Worm (Caenorhabditis elegans) whole organism, L1 larva: ENCODE measurements around the gene nac-3.

Source experiments
- C16A3.4 ChIP-seq: fragments of 150-350 bp; optimal IDR thresholded peaks from 2 replicates; lab custom pipeline; 2014; ENCODE audit warnings: missing biosample characterization, missing genetic modification characterization
- aha-1 ChIP-seq: fragments of 150-350 bp; optimal IDR thresholded peaks from 2 replicates; lab custom pipeline; 2014; ENCODE audit warnings: missing biosample characterization, missing genetic modification characterization
- ama-1 ChIP-seq: fragments of 150-350 bp; optimal IDR thresholded peaks from 2 replicates; lab custom pipeline; 2014
- blmp-1 ChIP-seq: fragments of 150-350 bp; optimal IDR thresholded peaks from 2 replicates; lab custom pipeline; 2014; ENCODE audit warnings: missing biosample characterization, missing genetic modification characterization
- ceh-90 ChIP-seq: sonication (generic microtip); optimal IDR thresholded peaks from 2 replicates; lab custom pipeline; 2016; ENCODE audit warnings: missing genetic modification characterization, missing compliant biosample characterization
- ces-1 ChIP-seq: fragments of 150-350 bp; optimal IDR thresholded peaks from 2 replicates; lab custom pipeline; 2014; ENCODE audit warnings: missing biosample characterization, missing genetic modification reagents, missing genetic modification characterization
- dsc-1 ChIP-seq: sonication (generic microtip); optimal IDR thresholded peaks from 2 replicates; lab custom pipeline; 2016; ENCODE audit warnings: mild to moderate bottlenecking, missing genetic modification characterization, missing compliant biosample characterization
- efl-1 ChIP-seq, 4 experiments: fragments of 150-350 bp; optimal IDR thresholded peaks in 3 of 4; peaks in 1 of 4; 1 replicate in 1 of 4; 2 replicates in 3 of 4; lab custom pipeline; 2014; ENCODE audit warnings: missing biosample characterization in 2 of 4, missing genetic modification characterization in 2 of 4, missing genetic modification reagents in 2 of 4
- efl-3 ChIP-seq: fragments of 200-800 bp; sonication (Bioruptor generic); optimal IDR thresholded peaks from 2 replicates; lab custom pipeline; 2018; ENCODE audit warnings: mild to moderate bottlenecking, missing genetic modification characterization, missing compliant biosample characterization
- egl-27 ChIP-seq, 2 experiments: fragments of 150-350 bp in 1 of 2; sonication (generic microtip); optimal IDR thresholded peaks; 3 replicates each; lab custom pipeline; 2017 to 2018; ENCODE audit warnings: missing biosample characterization in 2 of 2, missing genetic modification characterization in 2 of 2, missing genetic modification reagents in 2 of 2
- elt-2 ChIP-seq: sonication (generic microtip); optimal IDR thresholded peaks from 2 replicates; lab custom pipeline; 2016; ENCODE audit warnings: missing genetic modification characterization, mild to moderate bottlenecking, inconsistent platforms, missing compliant biosample characterization, missing genetic modification reagents
- fkh-8 ChIP-seq: sonication (generic microtip); optimal IDR thresholded peaks from 2 replicates; lab custom pipeline; 2016; ENCODE audit warnings: mild to moderate bottlenecking, missing genetic modification characterization, missing compliant biosample characterization
- fos-1 ChIP-seq: fragments of 150-350 bp; optimal IDR thresholded peaks from 2 replicates; lab custom pipeline; 2014; ENCODE audit warnings: missing biosample characterization, missing genetic modification characterization
- grh-1 ChIP-seq: fragments of 200-800 bp; sonication (Bioruptor generic); IDR thresholded peaks from 2 replicates; pipeline ENCODE4 v1.3.6; 2022; ENCODE audit warnings: missing genetic modification reagents, missing genetic modification characterization, missing compliant biosample characterization
- hlh-17 ChIP-seq: fragments of 200-800 bp; sonication (Bioruptor generic); optimal IDR thresholded peaks from 2 replicates; lab custom pipeline; 2018; ENCODE audit warnings: missing genetic modification characterization, mild to moderate bottlenecking, missing compliant biosample characterization, moderate library complexity, borderline replicate concordance
- irx-1 ChIP-seq: sonication (generic microtip); optimal IDR thresholded peaks from 2 replicates; lab custom pipeline; 2016; ENCODE audit warnings: missing genetic modification characterization, missing compliant biosample characterization
- lin-14 ChIP-seq: fragments of 200-800 bp; sonication (Bioruptor generic); optimal IDR thresholded peaks from 2 replicates; lab custom pipeline; 2018; ENCODE audit warnings: mild to moderate bottlenecking, missing genetic modification characterization, moderate library complexity, missing compliant biosample characterization
- lin-35 ChIP-seq, 2 experiments: fragments of 150-350 bp; optimal IDR thresholded peaks; 2 replicates each; lab custom pipeline; 2014; ENCODE audit warnings: missing biosample characterization in 2 of 2, missing genetic modification characterization in 2 of 2, missing genetic modification reagents in 2 of 2
- lir-3 ChIP-seq: sonication (generic microtip); optimal IDR thresholded peaks from 2 replicates; lab custom pipeline; 2016; ENCODE audit warnings: mild to moderate bottlenecking, missing genetic modification characterization, moderate library complexity, missing compliant biosample characterization; ENCODE audit not compliant: poor library complexity
- lsy-2 ChIP-seq, 2 experiments: fragments of 150-350 bp; optimal IDR thresholded peaks; 2 replicates each; lab custom pipeline; 2014; ENCODE audit warnings: missing biosample characterization in 2 of 2, missing genetic modification characterization in 2 of 2
- mab-9 ChIP-seq: fragments of 200-800 bp; sonication (Bioruptor generic); IDR thresholded peaks from 2 replicates; pipeline ENCODE4 v1.3.6; 2022; ENCODE audit warnings: missing genetic modification reagents, missing genetic modification characterization, missing compliant biosample characterization
- mef-2 ChIP-seq: fragments of 150-350 bp; optimal IDR thresholded peaks from 2 replicates; lab custom pipeline; 2014; ENCODE audit warnings: missing biosample characterization, missing genetic modification characterization
- nhr-19 ChIP-seq: fragments of 200-800 bp; sonication (Bioruptor generic); conservative IDR thresholded peaks from 2 replicates; pipeline ENCODE4 v1.3.6; 2022; ENCODE audit warnings: missing genetic modification characterization, missing compliant biosample characterization
- nhr-20 ChIP-seq: sonication (generic microtip); optimal IDR thresholded peaks from 2 replicates; lab custom pipeline; 2016; ENCODE audit warnings: mild to moderate bottlenecking, missing genetic modification characterization, missing compliant biosample characterization
- nhr-47 ChIP-seq: sonication (generic microtip); optimal IDR thresholded peaks from 2 replicates; lab custom pipeline; 2016; ENCODE audit warnings: mild to moderate bottlenecking, missing genetic modification characterization, moderate library complexity, missing compliant biosample characterization
- nhr-71 ChIP-seq: sonication (generic microtip); optimal IDR thresholded peaks from 2 replicates; lab custom pipeline; 2016; ENCODE audit warnings: mild to moderate bottlenecking, missing genetic modification characterization, moderate library complexity, missing compliant biosample characterization
- nhr-84 ChIP-seq: sonication (generic microtip); optimal IDR thresholded peaks from 2 replicates; lab custom pipeline; 2017; ENCODE audit warnings: missing biosample characterization, missing genetic modification characterization
- pax-3 ChIP-seq: fragments of 200-800 bp; sonication (Bioruptor generic); optimal IDR thresholded peaks from 2 replicates; lab custom pipeline; 2018; ENCODE audit warnings: mild to moderate bottlenecking, missing genetic modification characterization, moderate library complexity, missing compliant biosample characterization
- pqm-1 ChIP-seq: sonication (generic microtip); optimal IDR thresholded peaks from 3 replicates; lab custom pipeline; 2017; ENCODE audit warnings: missing biosample characterization, missing genetic modification characterization
- skn-1 ChIP-seq: fragments of 150-350 bp; optimal IDR thresholded peaks from 2 replicates; lab custom pipeline; 2014; ENCODE audit warnings: missing biosample characterization, missing genetic modification characterization
- snu-23 ChIP-seq: sonication (generic microtip); optimal IDR thresholded peaks from 2 replicates; lab custom pipeline; 2016; ENCODE audit warnings: missing genetic modification characterization, missing compliant biosample characterization
- sox-4 ChIP-seq: sonication (generic microtip); optimal IDR thresholded peaks from 2 replicates; lab custom pipeline; 2016; ENCODE audit warnings: missing genetic modification characterization, missing compliant biosample characterization
- sup-37 ChIP-seq: fragments of 200-800 bp; sonication (Bioruptor generic); optimal IDR thresholded peaks from 2 replicates; lab custom pipeline; 2018; ENCODE audit warnings: mild to moderate bottlenecking, missing genetic modification characterization, missing compliant biosample characterization
- swsn-7 ChIP-seq: sonication (generic microtip); optimal IDR thresholded peaks from 2 replicates; lab custom pipeline; 2016; ENCODE audit warnings: missing genetic modification characterization, missing compliant biosample characterization
- tbx-2 ChIP-seq: sonication (generic microtip); optimal IDR thresholded peaks from 2 replicates; lab custom pipeline; 2016; ENCODE audit warnings: missing genetic modification characterization, missing compliant biosample characterization
- unc-130 ChIP-seq: fragments of 150-350 bp; optimal IDR thresholded peaks from 2 replicates; lab custom pipeline; 2017; ENCODE audit warnings: missing biosample characterization, missing genetic modification characterization, inconsistent platforms
- unc-86 ChIP-seq: sonication (generic microtip); optimal IDR thresholded peaks from 2 replicates; lab custom pipeline; 2016; ENCODE audit warnings: missing genetic modification characterization, missing compliant biosample characterization
- unc-98 ChIP-seq: fragments of 200-800 bp; sonication (Bioruptor generic); IDR thresholded peaks from 2 replicates; pipeline ENCODE4 v1.3.6; 2022; ENCODE audit warnings: missing genetic modification characterization, missing compliant biosample characterization
- vab-15 ChIP-seq: sonication (generic microtip); optimal IDR thresholded peaks from 2 replicates; lab custom pipeline; 2017; ENCODE audit warnings: missing genotype, mild to moderate bottlenecking, missing genetic modification characterization, missing compliant biosample characterization
- xbp-1 ChIP-seq: sonication (generic microtip); optimal IDR thresholded peaks from 2 replicates; lab custom pipeline; 2016; ENCODE audit warnings: missing genetic modification characterization, missing compliant biosample characterization
- zag-1 ChIP-seq: fragments of 150-350 bp; optimal IDR thresholded peaks from 2 replicates; lab custom pipeline; 2014; ENCODE audit warnings: missing biosample characterization, missing genetic modification characterization
- ztf-4 ChIP-seq: fragments of 150-350 bp; optimal IDR thresholded peaks from 2 replicates; lab custom pipeline; 2014; ENCODE audit warnings: missing biosample characterization, missing genetic modification characterization

Gene nac-3

DNA sequence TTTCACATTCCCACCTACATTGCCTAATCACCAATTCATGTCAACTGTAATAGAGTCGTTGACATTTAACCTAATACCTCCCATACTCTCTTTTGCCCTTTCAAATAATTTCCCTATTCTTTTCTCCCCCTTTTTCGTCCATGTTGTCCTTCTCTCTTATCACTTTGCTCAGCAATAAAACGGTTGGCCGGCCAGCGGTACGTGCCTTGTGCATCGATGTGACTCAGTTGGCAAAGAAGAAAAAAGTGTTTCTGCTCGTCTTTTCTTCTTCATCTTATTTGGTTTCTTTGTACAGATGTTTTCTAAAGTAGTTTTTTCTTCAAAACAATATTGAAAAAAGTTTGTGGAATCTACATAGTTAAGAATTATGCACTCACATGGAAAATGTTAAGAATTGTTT is 18.1 kb upstream of the nac-3 start:
- TF ChIP-seq pqm-1 (tag; lab: Kevin White, UChicago) (peak; percentile 13), unc-86 (tag; lab: Kevin White, UChicago) (no peak)

DNA sequence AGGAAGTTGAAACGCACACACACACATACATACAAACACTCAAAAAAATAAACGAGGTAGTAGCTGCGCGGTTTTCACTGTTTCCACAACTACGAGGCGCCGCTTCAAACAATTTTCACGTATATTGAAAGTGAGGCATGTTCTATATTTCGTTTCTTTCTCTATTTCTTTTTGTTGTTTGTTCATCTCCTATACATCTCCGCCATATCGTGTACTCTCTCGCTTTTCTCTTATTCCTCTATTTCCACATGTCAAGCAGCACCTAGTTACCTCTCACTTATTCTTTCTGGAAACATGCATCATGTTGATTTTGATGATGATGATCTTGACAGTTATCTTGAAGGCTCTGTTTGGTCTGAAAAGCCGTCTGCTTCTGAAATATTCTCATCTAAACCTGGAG is 15.8 kb upstream of the nac-3 start, which contains the start of gene ZK1128.7:
TSS of gene ZK1128.7 (plus strand) at position 229 of the 400 bp plus-strand sequence.
- no peak for TF ChIP-seq sox-4
- TF ChIP-seq blmp-1 (tag; lab: Kevin White, UChicago): peak; percentile 81
- peak in 1 of 2 experiments; percentile 16 for TF ChIP-seq lsy-2 (tag; optimal IDR thresholded peaks at IDR 0.05; lab: Kevin White, UChicago)
- TF ChIP-seq ztf-4: no peak
- TF ChIP-seq nhr-84 (tag; lab: Kevin White, UChicago): no peak
- peak; percentile 10 for TF ChIP-seq irx-1 (tag; lab: Kevin White, UChicago)
- TF ChIP-seq hlh-17 (GFP tag; lab: Kevin White, UChicago): no peak
- peak; percentile 5 for TF ChIP-seq fkh-8 (tag; lab: Kevin White, UChicago)
- peak in 1 of 2 experiments; percentile 7 for TF ChIP-seq lin-35 (GFP tag; optimal IDR thresholded peaks at IDR 0.05; lab: Kevin White, UChicago)
- peak in 1 of 2 experiments; percentile 19 for TF ChIP-seq efl-1 (optimal IDR thresholded peaks at IDR 0.05; lab: Kevin White, UChicago)
- peak in 1 of 2 experiments; percentile 48 for TF ChIP-seq efl-1 (GFP tag; optimal IDR thresholded peaks at IDR 0.05 in 1 of 2; lab: Kevin White, UChicago)
- TF ChIP-seq lin-14 (GFP tag; lab: Kevin White, UChicago): peak; percentile 32
- no peak for TF ChIP-seq zag-1 (tag; lab: Kevin White, UChicago)

DNA sequence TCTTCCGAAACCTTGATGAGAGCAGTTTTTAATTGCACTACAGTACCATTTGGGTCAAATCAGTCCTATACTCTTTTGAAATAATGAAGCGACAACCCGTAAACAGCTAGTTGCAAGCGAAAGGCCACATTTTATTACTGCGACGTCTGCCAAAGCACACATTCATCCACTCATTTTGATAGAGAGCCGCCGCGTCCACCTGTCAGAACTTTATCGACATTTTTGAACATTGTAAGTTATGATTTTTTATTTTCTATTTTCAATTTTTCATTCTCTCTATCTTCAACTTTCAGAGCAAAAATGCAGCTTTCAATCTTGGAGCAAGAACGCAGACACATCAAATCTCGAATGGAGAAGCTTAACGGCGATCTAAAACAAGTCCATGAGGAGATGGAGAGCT is 11.9 kb upstream of the nac-3 start, which contains the start of gene K08E5.6:
TSS of gene K08E5.6 (plus strand) at position 301 of the 400 bp plus-strand sequence.
- TF ChIP-seq mab-9 (GFP tag; lab: Robert Waterston, UW) (no peak), sup-37 (no peak), unc-130 (no peak), ceh-90 (tag; lab: Kevin White, UChicago) (no peak), nhr-19 (GFP tag; lab: Robert Waterston, UW) (no peak), swsn-7 (no peak), tbx-2 (no peak), xbp-1 (no peak), nhr-20 (tag; lab: Kevin White, UChicago) (no peak), vab-15 (tag; lab: Kevin White, UChicago) (no peak), aha-1 (no peak), skn-1 (no peak), unc-98 (GFP tag; lab: Robert Waterston, UW) (no peak), nhr-47 (tag; lab: Kevin White, UChicago) (no peak), unc-86 (tag; lab: Kevin White, UChicago) (no peak)

DNA sequence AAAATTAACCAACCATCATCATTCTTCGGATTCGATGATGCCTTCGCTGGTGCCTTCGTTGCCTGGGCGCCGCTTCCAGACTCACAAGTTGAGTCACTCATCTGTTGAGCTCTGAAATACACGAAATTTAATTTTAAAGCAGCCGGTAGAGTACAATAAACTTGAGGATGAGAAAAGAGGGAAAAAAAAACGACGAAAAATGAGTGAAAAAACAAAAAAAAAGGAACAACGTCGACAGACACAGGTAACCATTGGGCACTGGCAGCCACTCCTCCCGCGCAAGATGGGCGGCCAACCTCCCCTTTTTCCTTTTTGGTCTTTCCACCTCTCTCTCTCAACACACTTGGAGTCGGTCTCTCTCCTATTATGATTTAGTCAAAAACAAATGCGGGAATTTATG is 5.9 kb upstream of the nac-3 start, which contains the start of gene K08E5.1:
TSS of gene K08E5.1 (minus strand) at position 101 of the 400 bp plus-strand sequence.
- no peak for TF ChIP-seq aha-1
- no peak for TF ChIP-seq unc-98 (GFP tag; lab: Robert Waterston, UW)
- TF ChIP-seq pax-3 (tag; lab: Kevin White, UChicago): no peak
- TF ChIP-seq nhr-20 (tag; lab: Kevin White, UChicago): no peak
- no peak for TF ChIP-seq egl-27 (tag; optimal IDR thresholded peaks at IDR 0.05; lab: Kevin White, UChicago)

DNA sequence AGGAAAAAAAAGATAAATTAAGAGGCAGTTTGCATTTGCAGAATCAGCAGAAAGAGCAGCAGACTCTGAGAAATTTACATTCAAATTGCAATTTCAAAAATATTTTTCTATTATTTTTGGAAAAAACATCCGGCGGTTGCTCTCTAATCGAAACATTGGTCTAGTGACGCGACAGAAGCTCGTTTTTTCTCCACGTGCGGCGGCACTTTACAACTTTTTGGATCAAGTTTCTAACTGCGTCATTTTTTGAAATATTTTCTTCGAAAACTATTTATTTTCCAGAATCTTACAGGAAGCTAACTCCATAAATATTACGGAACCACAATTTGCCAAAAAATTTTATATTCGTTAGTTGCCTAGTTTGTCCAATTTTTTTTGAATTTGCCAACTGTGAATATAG is 2.7 kb upstream of the nac-3 start:
- TF ChIP-seq nhr-71 (tag; lab: Kevin White, UChicago): peak; percentile 15
- TF ChIP-seq ces-1 (GFP tag; lab: Kevin White, UChicago): no peak
- no peak for TF ChIP-seq efl-1 (optimal IDR thresholded peaks at IDR 0.05; lab: Kevin White, UChicago)
- peak in 1 of 2 experiments; percentile 53 for TF ChIP-seq efl-1 (GFP tag; optimal IDR thresholded peaks at IDR 0.05 in 1 of 2; lab: Kevin White, UChicago)
- TF ChIP-seq, all 84 proteins: peak for 2

DNA sequence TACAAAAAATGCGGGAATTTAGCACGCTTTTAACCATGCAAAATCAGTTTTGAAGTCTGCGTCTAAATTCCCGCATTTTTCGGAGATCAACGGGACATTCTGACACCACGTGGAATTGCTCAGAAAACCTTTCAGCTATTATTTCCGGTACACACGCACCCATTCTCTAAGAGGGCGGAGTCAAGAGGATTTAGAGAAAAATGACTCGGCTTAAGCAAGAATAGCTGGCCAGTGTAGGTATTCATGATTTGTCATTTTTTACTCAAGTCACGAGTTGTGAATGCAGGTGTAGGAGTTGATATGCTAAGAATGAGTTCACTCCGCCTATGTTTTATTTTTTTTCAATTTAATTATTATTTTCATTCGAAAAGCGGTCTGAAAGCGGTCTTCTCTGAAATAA is 1.9 kb upstream of the nac-3 start:
- TF ChIP-seq nhr-71 (tag; lab: Kevin White, UChicago) (peak; percentile 67), ama-1 (no peak), swsn-7 (peak; percentile 32), mef-2 (tag; lab: Kevin White, UChicago) (no peak), efl-3 (GFP tag; lab: Kevin White, UChicago) (no peak), lin-14 (GFP tag; lab: Kevin White, UChicago) (peak; percentile 51), fos-1 (tag; lab: Kevin White, UChicago) (no peak), dsc-1 (tag; lab: Kevin White, UChicago) (peak; percentile 60), grh-1 (GFP tag; lab: Robert Waterston, UW) (no peak), lsy-2 (tag; optimal IDR thresholded peaks at IDR 0.05; lab: Kevin White, UChicago) (peak; percentile 14 to 44), efl-1 (optimal IDR thresholded peaks at IDR 0.05; lab: Kevin White, UChicago) (no peak), efl-1 (GFP tag; optimal IDR thresholded peaks at IDR 0.05 in 1 of 2; lab: Kevin White, UChicago) (peak in 1 of 2 experiments; percentile 80), lin-35 (GFP tag; optimal IDR thresholded peaks at IDR 0.05; lab: Kevin White, UChicago) (peak in 1 of 2 experiments; percentile 1), lir-3 (tag; lab: Kevin White, UChicago) (no peak), C16A3.4 (no peak), elt-2 (tag; lab: Kevin White, UChicago) (no peak), snu-23 (peak; percentile 8), ceh-90 (tag; lab: Kevin White, UChicago) (no peak)
